Worm (Caenorhabditis elegans) whole organism, L2 larva: ENCODE results near the gene srd-19.

ENCODE experiments used
- C34F6.9 ChIP-seq: fragments of 150-350 bp; optimal IDR thresholded peaks from 2 replicates; lab custom pipeline; 2014; ENCODE audit warnings: missing biosample characterization, missing genetic modification characterization
- F13H6.1 ChIP-seq: sonication (generic microtip); optimal IDR thresholded peaks from 2 replicates; lab custom pipeline; 2016; ENCODE audit warnings: missing genetic modification characterization, missing compliant biosample characterization
- ZK546.5 ChIP-seq: sonication (generic microtip); optimal IDR thresholded peaks from 2 replicates; lab custom pipeline; 2017; ENCODE audit warnings: missing biosample characterization, missing genetic modification characterization
- ama-1 ChIP-seq: fragments of 150-350 bp; optimal IDR thresholded peaks from 2 replicates; lab custom pipeline; 2018; ENCODE audit warnings: inconsistent platforms
- fos-1 ChIP-seq: fragments of 150-350 bp; optimal IDR thresholded peaks from 2 replicates; lab custom pipeline; 2014; ENCODE audit warnings: missing biosample characterization, missing genetic modification characterization
- lin-39 ChIP-seq: fragments of 150-350 bp; optimal IDR thresholded peaks from 2 replicates; lab custom pipeline; 2014; ENCODE audit warnings: missing biosample characterization, missing genetic modification reagents, missing genetic modification characterization
- snpc-4 ChIP-seq: fragments of 150-350 bp; optimal IDR thresholded peaks from 2 replicates; lab custom pipeline; 2014; ENCODE audit warnings: missing biosample characterization, missing genetic modification characterization
- unc-62 ChIP-seq: fragments of 150-350 bp; optimal IDR thresholded peaks from 2 replicates; lab custom pipeline; 2014; ENCODE audit warnings: missing biosample characterization, missing genetic modification reagents, missing genetic modification characterization
- ztf-11 ChIP-seq: sonication (generic microtip); optimal IDR thresholded peaks from 2 replicates; lab custom pipeline; 2017; ENCODE audit warnings: missing biosample characterization, missing genetic modification characterization

ce11 chrV:13409089-13409488, 19.5 kb downstream of the srd-19 start:
- TF ChIP-seq snpc-4 (tag; lab: Kevin White, UChicago): no peak
- TF ChIP-seq F13H6.1 (tag; lab: Kevin White, UChicago): no peak
- no peak for TF ChIP-seq ZK546.5 (tag; lab: Kevin White, UChicago)
- no peak for TF ChIP-seq lin-39 (tag; lab: Kevin White, UChicago)
- no peak for TF ChIP-seq ama-1
- peak; percentile 9 for TF ChIP-seq C34F6.9 (tag; lab: Kevin White, UChicago)
- no peak for TF ChIP-seq ztf-11
- no peak for TF ChIP-seq unc-62 (GFP tag; lab: Kevin White, UChicago)
- TF ChIP-seq fos-1 (tag; lab: Kevin White, UChicago): no peak
